Fruit fly (Drosophila melanogaster): Measurements from ENCODE around the gene CG5746.

CG5746 gene

DNA sequence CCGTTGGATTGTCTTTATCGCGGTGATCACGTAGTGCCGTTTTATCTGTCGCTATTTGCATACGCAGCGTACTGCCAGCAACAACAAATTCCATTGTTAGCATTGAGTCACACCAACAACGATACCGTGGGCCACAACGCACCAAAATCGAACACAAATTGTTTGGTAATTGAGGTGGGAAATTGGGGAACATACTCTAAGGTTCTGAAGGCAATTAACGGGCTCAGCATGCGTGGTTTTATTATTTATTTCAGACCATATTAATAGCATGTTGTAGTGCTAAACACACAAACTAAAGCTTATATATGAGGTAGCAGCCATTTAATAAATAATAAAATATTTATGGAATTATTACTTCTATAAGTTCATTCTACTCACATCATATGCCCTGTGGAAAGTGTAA is 50.1 kb downstream of the CG5746 start (continued):
- TF ChIP-seq rib (GFP tag; IDR thresholded peaks at IDR 0.05) (no peak), Atf3 (GFP tag; optimal IDR thresholded peaks at IDR 0.05) (no peak), ash1 (GFP tag; optimal IDR thresholded peaks at IDR 0.05) (no peak), ftz-f1 (GFP tag; optimal IDR thresholded peaks at IDR 0.05) (no peak), CG6175 (GFP tag; IDR thresholded peaks at IDR 0.05) (no peak), CG6654 (GFP tag; optimal IDR thresholded peaks at IDR 0.05) (no peak), dan (GFP tag; IDR thresholded peaks at IDR 0.05) (no peak), disco-r (GFP tag; optimal IDR thresholded peaks at IDR 0.05) (no peak), BtbVII (GFP tag; optimal IDR thresholded peaks at IDR 0.05) (peak; percentile 8), tio (GFP tag; optimal IDR thresholded peaks at IDR 0.05) (no peak), CG16863 (GFP tag; optimal IDR thresholded peaks at IDR 0.05) (no peak), chif (GFP tag; optimal IDR thresholded peaks at IDR 0.05) (no peak), Asciz (GFP tag; optimal IDR thresholded peaks at IDR 0.05) (peak; percentile 54), CG17385 (GFP tag; optimal IDR thresholded peaks at IDR 0.05) (peak; percentile 16), Dfd (GFP tag; optimal IDR thresholded peaks at IDR 0.05) (no peak), fd96Cb (tag; optimal IDR thresholded peaks at IDR 0.05) (peak; percentile 20), CG12659 (GFP tag; optimal IDR thresholded peaks at IDR 0.05) (no peak), Bgb (GFP tag; IDR thresholded peaks at IDR 0.05; ENCODE audit: partially characterized antibody) (no peak), dpn (GFP tag; optimal IDR thresholded peaks at IDR 0.05) (no peak), nom (GFP tag; optimal IDR thresholded peaks at IDR 0.05) (no peak), sna (GFP tag; IDR thresholded peaks at IDR 0.05; ENCODE audit: partially characterized antibody) (no peak), CG1792 (GFP tag; optimal IDR thresholded peaks at IDR 0.05) (no peak), CG6791 (GFP tag; IDR thresholded peaks at IDR 0.05; ENCODE audit: partially characterized antibody) (no peak), mirr (GFP tag; optimal IDR thresholded peaks at IDR 0.05) (no peak), CG8765 (GFP tag; IDR thresholded peaks at IDR 0.05) (no peak), sr (GFP tag; IDR thresholded peaks at IDR 0.05) (0 out of 3 replicates have a peak, but pooled peaks have one; percentile 19), CG30403 (GFP tag; optimal IDR thresholded peaks at IDR 0.05) (peak; percentile 15), CG15479 (GFP tag; optimal IDR thresholded peaks at IDR 0.05) (no peak), Oli (tag; optimal IDR thresholded peaks at IDR 0.05) (peak; percentile 35), Ets97D (GFP tag; optimal IDR thresholded peaks at IDR 0.05) (no peak), stwl (tag; optimal IDR thresholded peaks at IDR 0.05) (no peak), tup (GFP tag; optimal IDR thresholded peaks at IDR 0.05) (no peak), ham (GFP tag; IDR thresholded peaks at IDR 0.05) (no peak), Aef1 (GFP tag; IDR thresholded peaks at IDR 0.05) (peak; percentile 47; the same call in 1 of the 3 replicates), knrl (GFP tag; IDR thresholded peaks at IDR 0.05; ENCODE audit: partially characterized antibody) (no peak), Tbp (GFP tag; optimal IDR thresholded peaks at IDR 0.05) (no peak), E2f2 (GFP tag; IDR thresholded peaks at IDR 0.05) (no peak), Optix (GFP tag; IDR thresholded peaks at IDR 0.05) (no peak), CG9876 (GFP tag; optimal IDR thresholded peaks at IDR 0.05) (no peak), pita (GFP tag; optimal IDR thresholded peaks at IDR 0.05) (no peak), dm (GFP tag; optimal IDR thresholded peaks at IDR 0.05) (no peak), CG17802 (tag; optimal IDR thresholded peaks at IDR 0.05) (no peak), ind (GFP tag; optimal IDR thresholded peaks at IDR 0.05) (no peak), CG17912 (GFP tag; optimal IDR thresholded peaks at IDR 0.05) (no peak), NFAT (GFP tag; IDR thresholded peaks at IDR 0.05) (no peak), CG13123 (GFP tag; optimal IDR thresholded peaks at IDR 0.05) (no peak), cwo (GFP tag; optimal IDR thresholded peaks at IDR 0.05) (no peak), CG31365 (tag; optimal IDR thresholded peaks at IDR 0.05) (no peak), bsh (GFP tag; optimal IDR thresholded peaks at IDR 0.05) (peak in 1 of 2 experiments; percentile 60), br (optimal IDR thresholded peaks at IDR 0.05) (no peak), kay (GFP tag; optimal IDR thresholded peaks at IDR 0.05) (peak; percentile 24), CG6689 (GFP tag; IDR thresholded peaks at IDR 0.05) (peak; percentile 44)
